Fruit fly (Drosophila melanogaster) whole organism, embryonic: ENCODE measurements around the gene HP5.

ENCODE experiments used
- B-H1 ChIP-seq: fragments of 200-800 bp; sonication (Bioruptor generic); IDR thresholded peaks from 3 replicates; pipeline ENCODE4 v1.3.6; 2022; ENCODE audit warnings: missing biosample characterization, missing genetic modification characterization
- BEAF-32 ChIP-seq: fragments of 200-800 bp; sonication (Bioruptor generic); optimal IDR thresholded peaks from 3 replicates; lab custom pipeline; 2017; ENCODE audit warnings: missing biosample characterization, missing genetic modification characterization, mild to moderate bottlenecking, moderate library complexity, missing genetic modification reagents
- Bteb2 ChIP-seq: fragments of 200-800 bp; sonication (Bioruptor generic); optimal IDR thresholded peaks from 2 replicates; lab custom pipeline; 2016; ENCODE audit warnings: missing biosample characterization, missing genetic modification characterization
- CG11093 ChIP-seq: fragments of 200-800 bp; sonication (Bioruptor generic); IDR thresholded peaks from 3 replicates; pipeline ENCODE4 v1.3.6; 2022; ENCODE audit warnings: missing biosample characterization, missing genetic modification characterization
- CG13296 ChIP-seq: fragments of 200-800 bp; sonication (Bioruptor generic); optimal IDR thresholded peaks from 3 replicates; lab custom pipeline; 2018; ENCODE audit warnings: missing biosample characterization, mild to moderate bottlenecking, missing genetic modification characterization
- CG13894 ChIP-seq: fragments of 200-800 bp; sonication (Bioruptor generic); optimal IDR thresholded peaks from 3 replicates; lab custom pipeline; 2018; ENCODE audit warnings: missing biosample characterization, mild to moderate bottlenecking, missing genetic modification characterization, moderate library complexity
- CG14014 ChIP-seq: fragments of 200-800 bp; sonication (Bioruptor generic); IDR thresholded peaks from 2 replicates; pipeline ENCODE4 v1.3.6; 2022; ENCODE audit warnings: missing biosample characterization, missing genetic modification characterization
- CG15011 ChIP-seq: fragments of 200-800 bp; sonication (Bioruptor generic); optimal IDR thresholded peaks from 3 replicates; lab custom pipeline; 2018; ENCODE audit warnings: missing biosample characterization, mild to moderate bottlenecking, missing genetic modification characterization
- CG15696 ChIP-seq: fragments of 200-800 bp; sonication (Bioruptor generic); optimal IDR thresholded peaks from 2 replicates; lab custom pipeline; 2019; ENCODE audit warnings: missing biosample characterization, mild to moderate bottlenecking, missing genetic modification characterization, moderate library complexity
- CG1603 ChIP-seq: fragments of 200-800 bp; sonication (Bioruptor generic); optimal IDR thresholded peaks from 2 replicates; lab custom pipeline; 2019; ENCODE audit warnings: missing biosample characterization, mild to moderate bottlenecking, missing genetic modification characterization, moderate library complexity
- CG17568 ChIP-seq: fragments of 200-800 bp; sonication (Bioruptor generic); optimal IDR thresholded peaks from 2 replicates; lab custom pipeline; 2018; ENCODE audit warnings: missing biosample characterization, mild to moderate bottlenecking, missing genetic modification characterization, moderate library complexity
- CG17912 ChIP-seq: fragments of 200-800 bp; sonication (Bioruptor generic); optimal IDR thresholded peaks from 2 replicates; lab custom pipeline; 2018; ENCODE audit warnings: missing biosample characterization, mild to moderate bottlenecking, missing genetic modification characterization
- CG31224 ChIP-seq: fragments of 200-800 bp; sonication (Bioruptor generic); IDR thresholded peaks from 2 replicates; pipeline ENCODE4 v1.3.6; 2022; ENCODE audit warnings: missing biosample characterization, missing genetic modification characterization
- CG3281 ChIP-seq: fragments of 200-800 bp; sonication (Bioruptor generic); optimal IDR thresholded peaks from 3 replicates; lab custom pipeline; 2017; ENCODE audit warnings: missing biosample characterization, mild to moderate bottlenecking, missing genetic modification characterization
- CG4424 ChIP-seq: fragments of 200-800 bp; sonication (Bioruptor generic); optimal IDR thresholded peaks from 3 replicates; lab custom pipeline; 2016; ENCODE audit warnings: missing biosample characterization, missing genetic modification characterization
- CG4730 ChIP-seq: fragments of 200-800 bp; sonication (Bioruptor generic); IDR thresholded peaks from 2 replicates; pipeline ENCODE4 v1.3.6; 2022; ENCODE audit warnings: missing biosample characterization, missing genetic modification characterization
- CG8290 ChIP-seq, 3 experiments: fragments of 200-800 bp; sonication (Bioruptor generic); optimal IDR thresholded peaks; 2 replicates each; lab custom pipeline; 2016 to 2019; ENCODE audit warnings: missing biosample characterization in 3 of 3, missing genetic modification characterization in 3 of 3, mild to moderate bottlenecking in 2 of 3, moderate library complexity in 1 of 3
- Dad ChIP-seq: fragments of 200-800 bp; sonication (Bioruptor generic); optimal IDR thresholded peaks from 3 replicates; lab custom pipeline; 2016; ENCODE audit warnings: missing biosample characterization, missing genetic modification characterization
- Dp ChIP-seq: fragments of 200-800 bp; sonication (Bioruptor generic); optimal IDR thresholded peaks from 2 replicates; lab custom pipeline; 2018; ENCODE audit warnings: missing biosample characterization, mild to moderate bottlenecking, missing genetic modification characterization, moderate library complexity
- H15 ChIP-seq: fragments of 200-800 bp; sonication (Bioruptor generic); IDR thresholded peaks from 3 replicates; pipeline ENCODE4 v1.3.6; 2022; ENCODE audit warnings: missing biosample characterization, missing genetic modification characterization
- HLH54F ChIP-seq: fragments of 200-800 bp; sonication (Bioruptor generic); optimal IDR thresholded peaks from 3 replicates; lab custom pipeline; 2016; ENCODE audit warnings: missing biosample characterization, missing genetic modification characterization
- Hmr ChIP-seq: fragments of 200-800 bp; sonication (Bioruptor generic); optimal IDR thresholded peaks from 3 replicates; lab custom pipeline; 2017; ENCODE audit warnings: mild to moderate bottlenecking, missing biosample characterization, missing genetic modification reagents, missing genetic modification characterization
- Hmx ChIP-seq: fragments of 200-800 bp; sonication (Bioruptor generic); optimal IDR thresholded peaks from 2 replicates; lab custom pipeline; 2016; ENCODE audit warnings: missing biosample characterization, missing genetic modification characterization
- Lpt ChIP-seq: fragments of >200 bp; optimal IDR thresholded peaks from 2 replicates; lab custom pipeline; 2018; ENCODE audit warnings: missing biosample characterization, missing genetic modification characterization
- Mes4 ChIP-seq: fragments of 200-800 bp; sonication (Bioruptor generic); optimal IDR thresholded peaks from 2 replicates; lab custom pipeline; 2016; ENCODE audit warnings: missing biosample characterization, missing genetic modification characterization
- NK7.1 ChIP-seq: fragments of 200-800 bp; sonication (Bioruptor generic); optimal IDR thresholded peaks from 3 replicates; lab custom pipeline; 2016; ENCODE audit warnings: missing biosample characterization, missing genetic modification characterization
- Sry-β ChIP-seq: fragments of 200-800 bp; sonication (Bioruptor generic); optimal IDR thresholded peaks from 2 replicates; lab custom pipeline; 2018; ENCODE audit warnings: missing biosample characterization, mild to moderate bottlenecking, missing genetic modification characterization, moderate library complexity
- amos ChIP-seq: fragments of 200-800 bp; sonication (Bioruptor generic); IDR thresholded peaks from 2 replicates; pipeline ENCODE4 v1.3.6; 2022; ENCODE audit warnings: missing biosample characterization, missing genetic modification characterization; ENCODE audit not compliant: partially characterized antibody
- cad ChIP-seq: fragments of >200 bp; optimal IDR thresholded peaks from 2 replicates; lab custom pipeline; 2017; ENCODE audit warnings: missing biosample characterization, missing genetic modification characterization
- croc ChIP-seq: fragments of 200-800 bp; sonication (Bioruptor generic); conservative IDR thresholded peaks from 3 replicates; pipeline ENCODE4 v1.3.6; 2022; ENCODE audit warnings: missing biosample characterization, missing genetic modification characterization
- dmrt11E ChIP-seq: fragments of 200-800 bp; sonication (Bioruptor generic); optimal IDR thresholded peaks from 3 replicates; lab custom pipeline; 2018; ENCODE audit warnings: missing biosample characterization, mild to moderate bottlenecking, missing genetic modification characterization, moderate library complexity
- dmrt99B ChIP-seq: fragments of 200-800 bp; sonication (Bioruptor generic); optimal IDR thresholded peaks from 2 replicates; lab custom pipeline; 2018; ENCODE audit warnings: missing biosample characterization, mild to moderate bottlenecking, missing genetic modification characterization, moderate library complexity
- fd96Cb ChIP-seq: fragments of 200-800 bp; sonication (Bioruptor generic); optimal IDR thresholded peaks from 2 replicates; lab custom pipeline; 2018; ENCODE audit warnings: missing biosample characterization, mild to moderate bottlenecking, missing genetic modification characterization, moderate library complexity
- gce ChIP-seq: fragments of 200-800 bp; sonication (Bioruptor generic); IDR thresholded peaks from 3 replicates; pipeline ENCODE4 v1.3.6; 2022; ENCODE audit warnings: missing biosample characterization, missing genetic modification characterization
- her ChIP-seq: fragments of 200-800 bp; sonication (Bioruptor generic); optimal IDR thresholded peaks from 2 replicates; lab custom pipeline; 2016; ENCODE audit warnings: missing biosample characterization, missing genetic modification characterization
- ind ChIP-seq: fragments of 200-800 bp; sonication (Bioruptor generic); optimal IDR thresholded peaks from 3 replicates; lab custom pipeline; 2016; ENCODE audit warnings: missing biosample characterization, missing genetic modification characterization
- inv ChIP-seq: fragments of 200-800 bp; sonication (Bioruptor generic); IDR thresholded peaks from 2 replicates; pipeline ENCODE4 v1.3.6; 2022; ENCODE audit warnings: missing biosample characterization, missing genetic modification characterization; ENCODE audit not compliant: partially characterized antibody
- kah ChIP-seq: fragments of 200-800 bp; sonication (Bioruptor generic); optimal IDR thresholded peaks from 2 replicates; lab custom pipeline; 2018; ENCODE audit warnings: missing biosample characterization, mild to moderate bottlenecking, missing genetic modification characterization
- lab ChIP-seq: fragments of 200-800 bp; sonication (Bioruptor generic); optimal IDR thresholded peaks from 3 replicates; lab custom pipeline; 2017; ENCODE audit warnings: missing biosample characterization, missing genetic modification characterization, mild to moderate bottlenecking, moderate library complexity, missing genetic modification reagents
- p53 ChIP-seq: fragments of 200-800 bp; sonication (Bioruptor generic); optimal IDR thresholded peaks from 2 replicates; lab custom pipeline; 2016; ENCODE audit warnings: missing biosample characterization, missing genetic modification characterization
- pb ChIP-seq: fragments of 200-800 bp; sonication (Bioruptor generic); optimal IDR thresholded peaks from 3 replicates; lab custom pipeline; 2016; ENCODE audit warnings: missing biosample characterization, missing genetic modification characterization
- pita ChIP-seq: fragments of 200-800 bp; sonication (Bioruptor generic); optimal IDR thresholded peaks from 2 replicates; lab custom pipeline; 2017; ENCODE audit warnings: missing biosample characterization, mild to moderate bottlenecking, missing genetic modification characterization
- prd ChIP-seq, 3 experiments: fragments of >200 bp in 2 of 3; fragments of 200-800 bp in 1 of 3; sonication (Bioruptor generic) in 1 of 3; optimal IDR thresholded peaks in 2 of 3; IDR thresholded peaks in 1 of 3; 2 replicates in 2 of 3; 3 replicates in 1 of 3; pipeline versions ENCODE4 v1.3.6 to Lab custom; 2017 to 2022; ENCODE audit warnings: missing biosample characterization in 1 of 3, missing genetic modification characterization in 1 of 3
- sd ChIP-seq: fragments of 200-800 bp; sonication (Bioruptor generic); optimal IDR thresholded peaks from 3 replicates; lab custom pipeline; 2018; ENCODE audit warnings: missing biosample characterization, mild to moderate bottlenecking, missing genetic modification characterization, moderate library complexity
- so ChIP-seq: fragments of 200-800 bp; sonication (Bioruptor generic); IDR thresholded peaks from 3 replicates; pipeline ENCODE4 v1.3.6; 2022; ENCODE audit warnings: missing biosample characterization, missing genetic modification characterization
- tll ChIP-seq, 2 experiments: fragments of 200-800 bp in 1 of 2; fragments of >200 bp in 1 of 2; sonication (Bioruptor generic) in 1 of 2; optimal IDR thresholded peaks; 2 replicates each; lab custom pipeline; 2017 to 2019; ENCODE audit warnings: missing biosample characterization in 2 of 2, missing genetic modification characterization in 2 of 2, mild to moderate bottlenecking in 1 of 2, moderate library complexity in 1 of 2
- unc-4 ChIP-seq: fragments of 200-800 bp; sonication (Bioruptor generic); IDR thresholded peaks from 2 replicates; pipeline ENCODE4 v1.3.6; 2022; ENCODE audit warnings: missing biosample characterization, missing genetic modification characterization; ENCODE audit not compliant: partially characterized antibody

The HP5 gene

DNA sequence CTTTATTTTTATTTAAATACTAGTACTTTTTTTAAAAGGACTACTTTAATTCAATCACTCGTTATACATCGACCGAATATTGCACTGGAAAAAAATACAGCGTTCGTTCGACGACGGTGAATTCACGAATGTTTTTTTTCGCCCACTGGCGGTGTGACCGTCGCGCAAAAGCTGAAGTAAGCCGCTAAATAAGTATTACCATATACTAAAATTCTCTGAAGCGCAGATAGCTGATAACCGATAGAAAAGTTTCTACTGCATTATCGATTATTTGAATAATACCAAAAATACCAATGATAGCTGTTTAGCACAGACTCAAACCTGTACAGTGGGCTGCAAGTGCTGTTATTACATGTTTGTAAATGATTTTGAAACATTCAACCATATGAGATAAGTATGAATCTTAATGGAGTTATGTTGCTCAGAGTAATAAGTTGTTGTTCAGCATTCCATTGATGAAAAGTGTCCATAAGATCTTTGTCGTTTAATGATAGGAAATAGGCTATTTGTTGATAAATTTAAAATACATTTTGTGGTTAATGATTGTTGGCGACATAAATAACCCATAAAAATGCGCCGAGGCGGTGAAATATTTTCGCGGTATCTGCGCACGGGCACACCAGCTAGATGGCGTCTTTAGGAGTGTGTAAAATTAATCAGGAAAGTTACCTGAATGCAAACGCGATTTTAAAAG lies at the start of gene HP5, which contains the start of gene Evi5 (continued):
- TF ChIP-seq unc-4 (GFP tag; lab: Robert Waterston, UW) (peak; percentile 35; the same call in 1 of the 2 replicates), so (GFP tag; lab: Robert Waterston, UW) (no peak; the same call in 2 of the 3 replicates), CG8290 (GFP tag; optimal IDR thresholded peaks at IDR 0.05; lab: Kevin White, UChicago) (peak; percentile 23), CG8290 (tag; optimal IDR thresholded peaks at IDR 0.05; lab: Kevin White, UChicago) (peak in 1 of 2 experiments; percentile 51), CG14014 (GFP tag; lab: Robert Waterston, UW) (peak; percentile 63; the same call in 1 of the 2 replicates), CG13894 (peak; percentile 27), CG15011 (no peak), H15 (GFP tag; lab: Robert Waterston, UW) (peak; percentile 29; the same call in 1 of the 3 replicates), Dp (GFP tag; lab: Kevin White, UChicago) (peak; percentile 41), prd (optimal IDR thresholded peaks at IDR 0.05; lab: Kevin White, UChicago) (no peak), prd (GFP tag; IDR thresholded peaks at IDR 0.05; lab: Robert Waterston, UW) (peak; percentile 80), Lpt (GFP tag; lab: Kevin White, UChicago) (no peak), amos (GFP tag; lab: Robert Waterston, UW) (peak; percentile 64), sd (tag; lab: Kevin White, UChicago) (peak; percentile 34), Hmx (GFP tag; lab: Kevin White, UChicago) (no peak), fd96Cb (tag; lab: Kevin White, UChicago) (no peak), Sry-β (no peak), Mes4 (GFP tag; lab: Kevin White, UChicago) (no peak), Hmr (peak; percentile 72), Dad (GFP tag; lab: Kevin White, UChicago) (no peak), HLH54F (GFP tag; lab: Kevin White, UChicago) (peak; percentile 56), pita (peak; percentile 39), pb (GFP tag; lab: Kevin White, UChicago) (no peak), tll (GFP tag; optimal IDR thresholded peaks at IDR 0.05; lab: Kevin White, UChicago) (peak in 1 of 2 experiments; percentile 54), Bteb2 (GFP tag; lab: Kevin White, UChicago) (no peak), CG31224 (0 out of 2 replicates have a peak, but pooled peaks have one; percentile 49), CG11093 (no peak; the same call in 2 of the 3 replicates), gce (GFP tag; lab: Robert Waterston, UW) (no peak), CG15696 (tag; lab: Kevin White, UChicago) (peak; percentile 42), CG4730 (GFP tag; lab: Robert Waterston, UW) (peak; percentile 61; the same call in 1 of the 2 replicates), CG13296 (GFP tag; lab: Kevin White, UChicago) (no peak), ind (GFP tag; lab: Kevin White, UChicago) (peak; percentile 52), cad (no peak), NK7.1 (GFP tag; lab: Kevin White, UChicago) (peak; percentile 1), lab (GFP tag; lab: Kevin White, UChicago) (peak; percentile 36), B-H1 (GFP tag; lab: Robert Waterston, UW) (peak; percentile 40; the same call in 1 of the 3 replicates), dmrt11E (tag; lab: Kevin White, UChicago) (no peak), CG1603 (tag; lab: Kevin White, UChicago) (peak; percentile 60), her (no peak), p53 (GFP tag; lab: Kevin White, UChicago) (no peak), CG3281 (no peak), CG17568 (GFP tag; lab: Kevin White, UChicago) (no peak), inv (GFP tag; lab: Robert Waterston, UW) (peak; percentile 44), BEAF-32 (GFP tag; lab: Kevin White, UChicago) (peak; percentile 72), croc (GFP tag; lab: Robert Waterston, UW) (no peak), kah (no peak), CG4424 (peak; percentile 38), CG17912 (GFP tag; lab: Kevin White, UChicago) (no peak), dmrt99B (tag; lab: Kevin White, UChicago) (peak; percentile 38)
